Worm (Caenorhabditis elegans): Measurements from ENCODE around the gene F44F4.10.

Gene F44F4.10

DNA sequence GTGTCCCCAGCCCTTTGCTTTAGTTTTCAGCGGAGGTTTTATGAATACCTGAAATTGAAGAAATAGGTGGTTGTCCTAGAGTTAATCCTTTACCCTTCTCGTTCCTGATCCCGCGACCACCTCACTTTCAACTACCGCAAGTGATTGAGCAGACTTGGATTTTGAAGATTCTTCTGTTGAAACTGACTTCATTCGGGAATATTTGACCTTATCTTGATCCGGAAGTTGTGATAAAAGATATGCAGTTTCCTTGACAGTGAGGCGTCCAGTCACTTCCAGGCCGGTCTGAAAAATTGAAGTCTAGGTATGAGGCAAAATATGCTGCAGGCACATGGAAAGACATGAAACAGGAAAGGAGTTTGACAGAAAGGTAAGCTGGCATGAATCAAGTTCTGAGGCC, 38.0 kb upstream of the F44F4.10 start:
- TF ChIP-seq xbp-1 (tag; optimal IDR thresholded peaks at IDR 0.05), result no peak
- no peak for TF ChIP-seq snpc-4 (tag; optimal IDR thresholded peaks at IDR 0.05)
- TF ChIP-seq fkh-10 (GFP tag; optimal IDR thresholded peaks at IDR 0.05), result no peak
- no peak for TF ChIP-seq efl-1 (optimal IDR thresholded peaks at IDR 0.05)
- TF ChIP-seq efl-1 (GFP tag; optimal IDR thresholded peaks at IDR 0.05 in 1 of 2), result no peak
- TF ChIP-seq sptf-1 (tag; optimal IDR thresholded peaks at IDR 0.05), result no peak
- TF ChIP-seq nhr-19 (GFP tag; conservative IDR thresholded peaks at IDR 0.05), result no peak
- no peak for TF ChIP-seq jun-1 (tag; optimal IDR thresholded peaks at IDR 0.05)
- TF ChIP-seq C34B4.2 (tag; optimal IDR thresholded peaks at IDR 0.05), result no peak
- no peak for TF ChIP-seq lin-35 (GFP tag; optimal IDR thresholded peaks at IDR 0.05)
- no peak for TF ChIP-seq tbx-2 (tag; optimal IDR thresholded peaks at IDR 0.05)
- no peak for TF ChIP-seq nhr-237 (tag; optimal IDR thresholded peaks at IDR 0.05)
- no peak for TF ChIP-seq C04F5.9 (tag; optimal IDR thresholded peaks at IDR 0.05)
- no peak for TF ChIP-seq unc-86 (tag; optimal IDR thresholded peaks at IDR 0.05)
- no peak for TF ChIP-seq swsn-7 (tag; optimal IDR thresholded peaks at IDR 0.05)

DNA sequence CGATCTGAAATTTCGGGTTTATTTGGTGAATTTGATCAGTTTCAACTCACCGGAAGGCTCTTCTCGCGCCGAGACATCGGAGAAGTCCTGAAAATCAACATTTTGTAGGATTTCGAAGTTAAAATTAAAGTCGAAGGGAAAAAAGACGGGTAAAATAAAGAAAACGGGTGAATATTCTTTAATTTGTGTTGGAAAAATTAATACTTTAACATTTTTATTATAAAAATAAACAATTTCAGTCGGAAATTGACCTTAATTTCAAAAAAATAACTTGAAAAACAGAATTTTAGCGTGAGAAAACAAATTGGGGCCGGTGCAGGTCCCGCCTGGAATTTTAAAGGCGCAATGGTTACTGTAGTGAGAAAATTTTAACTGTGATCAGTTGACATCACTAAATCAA, 36.0 kb upstream of the F44F4.10 start, which contains the start of gene nos-1:
Gene nos-1, minus strand, starts transcription at position 101 of the 400 bp plus-strand sequence.
- TF ChIP-seq snu-23 (GFP tag; optimal IDR thresholded peaks at IDR 0.05), result no peak
- TF ChIP-seq lsy-2 (tag; optimal IDR thresholded peaks at IDR 0.05), result no peak
- no peak for TF ChIP-seq nhr-77 (tag; optimal IDR thresholded peaks at IDR 0.05)
- no peak for TF ChIP-seq lir-3 (tag; optimal IDR thresholded peaks at IDR 0.05; ENCODE audit: poor library complexity)
- no peak for TF ChIP-seq irx-1 (tag; optimal IDR thresholded peaks at IDR 0.05)
- no peak for TF ChIP-seq isw-1 (GFP tag; IDR thresholded peaks at IDR 0.05)
- TF ChIP-seq vab-15 (tag; optimal IDR thresholded peaks at IDR 0.05), result no peak
- no peak for TF ChIP-seq C04F5.9 (tag; optimal IDR thresholded peaks at IDR 0.05)
- TF ChIP-seq ets-5 (GFP tag; IDR thresholded peaks at IDR 0.05), result no peak
- no peak for TF ChIP-seq tlp-1 (tag; optimal IDR thresholded peaks at IDR 0.05)
- no peak for TF ChIP-seq lin-13 (GFP tag; optimal IDR thresholded peaks at IDR 0.05)
- TF ChIP-seq unc-98 (GFP tag; IDR thresholded peaks at IDR 0.05), result no peak
- TF ChIP-seq pax-3 (tag; optimal IDR thresholded peaks at IDR 0.05), result no peak
- TF ChIP-seq hlh-17 (GFP tag; optimal IDR thresholded peaks at IDR 0.05; ENCODE audit: borderline replicate concordance), result no peak
- TF ChIP-seq sox-4 (tag; optimal IDR thresholded peaks at IDR 0.05), result no peak
- no peak for TF ChIP-seq unc-62 (GFP tag; optimal IDR thresholded peaks at IDR 0.05)
- TF ChIP-seq lin-14 (GFP tag; optimal IDR thresholded peaks at IDR 0.05), result no peak
- TF ChIP-seq mab-9 (GFP tag; IDR thresholded peaks at IDR 0.05), result no peak
- no peak for TF ChIP-seq rnt-1 (tag; optimal IDR thresholded peaks at IDR 0.05)

DNA sequence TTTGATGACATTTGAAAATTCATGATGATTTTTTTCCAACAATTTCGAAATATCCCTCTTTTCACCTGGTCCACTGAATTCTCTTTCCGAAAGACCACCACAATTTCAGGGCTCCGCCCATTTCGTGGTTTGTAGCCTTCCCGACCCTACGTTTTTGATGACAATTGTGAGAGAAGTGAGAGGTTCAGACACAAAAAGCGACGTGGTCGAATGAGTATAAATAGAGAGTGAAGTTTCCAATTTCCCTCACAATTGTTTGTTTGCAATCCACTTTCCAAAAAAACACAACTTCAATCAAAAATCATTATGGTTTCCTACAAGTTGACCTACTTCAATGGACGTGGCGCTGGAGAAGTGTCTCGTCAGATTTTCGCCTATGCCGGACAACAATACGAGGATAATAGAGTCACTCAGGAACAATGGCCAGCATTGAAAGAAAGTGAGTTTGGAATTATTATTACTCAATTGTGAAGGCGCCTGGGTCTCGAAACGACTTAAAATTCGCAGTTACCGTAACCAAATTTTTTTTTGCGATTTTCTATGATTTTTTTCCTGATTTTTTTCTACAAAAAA, 33.1 kb upstream of the F44F4.10 start, which contains the start of gene gst-5:
Gene gst-5, plus strand, starts transcription at position 246 of the 573 bp plus-strand sequence.
- TF ChIP-seq ceh-82 (tag; optimal IDR thresholded peaks at IDR 0.05) (peak; percentile 10 to 50 (median 29)), tbx-2 (tag; optimal IDR thresholded peaks at IDR 0.05) (peak; percentile 44), unc-62 (GFP tag; optimal IDR thresholded peaks at IDR 0.05) (no peak), vab-15 (tag; optimal IDR thresholded peaks at IDR 0.05) (no peak), nhr-85 (tag) (peak; percentile 84), elt-2 (tag; optimal IDR thresholded peaks at IDR 0.05) (peak; percentile 16), rnt-1 (tag; optimal IDR thresholded peaks at IDR 0.05) (peak; percentile 71), egl-27 (tag; optimal IDR thresholded peaks at IDR 0.05) (peak in 1 of 2 experiments; percentile 13), nhr-84 (tag; optimal IDR thresholded peaks at IDR 0.05) (no peak), sptf-1 (tag; optimal IDR thresholded peaks at IDR 0.05) (no peak), unc-86 (tag; optimal IDR thresholded peaks at IDR 0.05) (no peak), nhr-47 (tag; optimal IDR thresholded peaks at IDR 0.05) (peak; percentile 50), zag-1 (tag; optimal IDR thresholded peaks at IDR 0.05) (no peak), ceh-63 (GFP tag; optimal IDR thresholded peaks at IDR 0.05) (no peak), snpc-4 (tag; optimal IDR thresholded peaks at IDR 0.05) (no peak), elt-3 (tag; optimal IDR thresholded peaks at IDR 0.05) (no peak), nhr-19 (GFP tag; conservative IDR thresholded peaks at IDR 0.05) (peak; percentile 19; the same call in 1 of the 2 replicates), isw-1 (GFP tag; IDR thresholded peaks at IDR 0.05) (peak; percentile 27), pqm-1 (tag; optimal IDR thresholded peaks at IDR 0.05) (no peak), nhr-28 (tag; optimal IDR thresholded peaks at IDR 0.05) (peak; percentile 59), jun-1 (tag; optimal IDR thresholded peaks at IDR 0.05) (no peak), nhr-90 (tag; optimal IDR thresholded peaks at IDR 0.05; ENCODE audit: poor library complexity) (peak; percentile 43), mep-1 (tag; optimal IDR thresholded peaks at IDR 0.05) (peak; percentile 55), grh-1 (GFP tag; IDR thresholded peaks at IDR 0.05) (no peak), unc-30 (tag; optimal IDR thresholded peaks at IDR 0.05) (no peak), swsn-7 (tag; optimal IDR thresholded peaks at IDR 0.05) (peak; percentile 43), sox-4 (tag; optimal IDR thresholded peaks at IDR 0.05) (no peak), skn-1 (tag; optimal IDR thresholded peaks at IDR 0.05) (peak; percentile 99), hlh-17 (GFP tag; optimal IDR thresholded peaks at IDR 0.05; ENCODE audit: borderline replicate concordance) (no peak)

Data from whole organism, L1 larva.